Worm (Caenorhabditis elegans): Measurements from ENCODE around the gene M01H9.10.
A peak's percentile ranks its signal among the peaks of the same experiment; 100 is the strongest.

M01H9.10 gene

DNA sequence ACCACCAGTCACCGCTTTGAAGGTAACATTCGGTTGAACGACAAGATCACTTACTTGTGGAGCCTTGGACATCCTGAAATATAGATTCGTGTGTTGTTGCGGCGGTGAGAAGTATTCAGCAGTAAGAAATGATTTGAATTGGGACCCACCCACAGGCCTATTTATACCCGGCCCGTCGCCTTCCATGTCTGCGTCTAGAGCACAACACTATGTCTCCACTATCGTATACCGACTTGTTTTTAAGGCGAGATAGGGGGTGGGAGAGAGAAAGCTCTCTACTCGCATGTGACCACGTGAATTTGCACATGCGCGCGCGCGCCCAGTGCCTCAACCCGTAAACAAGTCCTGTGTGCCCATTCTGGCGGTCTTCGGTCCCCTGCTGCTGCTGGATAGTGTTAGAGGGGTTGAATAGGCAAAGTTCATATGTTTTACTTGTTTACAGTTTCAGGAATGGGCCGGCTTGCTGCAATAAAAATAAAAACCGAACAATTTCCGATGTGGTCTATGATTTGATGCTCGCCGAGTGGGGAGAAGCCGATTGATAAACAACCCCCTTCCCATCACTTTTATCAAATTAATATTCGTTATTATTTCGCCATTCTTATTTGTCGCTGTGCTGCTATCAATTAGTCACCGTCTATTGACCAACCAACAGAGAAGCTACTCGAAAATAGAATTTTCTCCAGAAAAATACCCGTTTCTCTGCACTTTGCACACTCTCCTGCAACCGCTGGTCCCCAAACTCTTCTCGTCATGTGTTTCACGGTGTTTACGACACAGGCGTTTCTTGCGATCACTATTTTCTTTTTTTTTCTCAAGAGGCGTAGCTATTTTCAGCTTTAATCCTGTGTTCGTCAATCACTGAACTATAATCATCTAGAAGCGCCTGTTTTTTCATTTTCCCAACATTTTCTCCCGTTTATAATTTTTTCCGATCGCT lies 9.9 kb downstream of the M01H9.10 start (continued):
- TF ChIP-seq dsc-1 (tag; optimal IDR thresholded peaks at IDR 0.05) (no peak), rnt-1 (tag; optimal IDR thresholded peaks at IDR 0.05) (peak; percentile 61)

DNA sequence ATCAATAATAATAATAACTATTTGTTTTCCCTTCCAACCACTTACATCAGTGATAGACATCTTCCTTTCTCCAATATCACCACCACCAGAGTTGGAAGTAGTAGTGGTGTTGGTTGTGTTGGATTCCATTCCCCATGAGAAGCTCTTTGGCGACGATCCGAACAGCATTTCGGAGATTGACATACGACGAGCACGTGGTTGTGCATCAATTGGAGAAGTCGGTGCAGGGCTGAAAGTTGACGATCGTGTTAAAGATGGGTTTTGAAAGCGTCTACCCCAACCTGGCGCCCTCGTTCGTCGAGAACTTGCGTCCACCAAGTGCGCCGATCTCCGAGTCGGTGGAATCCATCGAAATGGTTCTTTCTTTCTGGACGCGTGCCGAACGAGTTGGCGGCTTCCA lies 10.9 kb downstream of the M01H9.10 start:
- TF ChIP-seq efl-1 (optimal IDR thresholded peaks at IDR 0.05), result no peak
- TF ChIP-seq efl-1 (GFP tag; optimal IDR thresholded peaks at IDR 0.05 in 1 of 2), result peak in 1 of 2 experiments; percentile 86
- TF ChIP-seq C16A3.4 (tag; optimal IDR thresholded peaks at IDR 0.05), result no peak

DNA sequence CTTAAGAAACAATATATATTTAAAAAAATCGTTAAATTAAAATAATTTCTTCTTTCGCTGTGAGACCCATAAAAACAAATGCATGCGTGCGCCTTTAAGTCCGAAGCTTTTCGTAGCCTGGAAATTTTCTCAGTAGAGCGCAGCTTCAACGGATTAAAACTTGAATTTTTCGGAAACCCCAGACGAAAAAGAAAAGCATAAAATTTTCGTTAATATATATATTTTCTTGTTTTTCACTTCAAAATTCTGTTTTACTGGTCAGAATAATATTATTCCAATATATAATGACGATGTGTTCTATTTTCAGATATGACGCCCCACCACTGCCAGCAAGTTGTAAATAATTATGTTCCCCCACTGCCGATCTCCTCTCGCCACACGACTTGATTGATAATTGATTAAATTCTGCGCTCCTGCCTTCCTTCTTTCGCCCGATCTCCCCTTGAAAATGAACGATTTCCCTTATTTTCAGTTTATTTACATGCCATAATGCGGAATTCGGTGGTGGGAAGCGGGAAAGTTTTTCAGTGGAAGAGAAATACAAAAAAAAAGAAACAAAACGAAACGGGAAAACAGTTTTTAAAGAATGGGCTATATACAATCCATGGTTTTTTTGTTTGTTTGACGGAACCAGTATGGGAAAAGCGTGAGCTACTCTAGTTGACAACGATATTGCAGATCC lies 11.7 kb downstream of the M01H9.10 start:
- TF ChIP-seq fkh-4 (tag; optimal IDR thresholded peaks at IDR 0.05; ENCODE audit: borderline replicate concordance) (no peak), mep-1 (tag; optimal IDR thresholded peaks at IDR 0.05) (no peak), fkh-10 (GFP tag; optimal IDR thresholded peaks at IDR 0.05) (no peak), grh-1 (GFP tag; IDR thresholded peaks at IDR 0.05) (no peak), ceh-63 (GFP tag; optimal IDR thresholded peaks at IDR 0.05) (no peak), pqm-1 (tag; optimal IDR thresholded peaks at IDR 0.05) (no peak), sptf-1 (tag; optimal IDR thresholded peaks at IDR 0.05) (no peak), elt-2 (tag; optimal IDR thresholded peaks at IDR 0.05) (peak; percentile 30), egl-27 (tag; optimal IDR thresholded peaks at IDR 0.05) (no peak), skn-1 (tag; optimal IDR thresholded peaks at IDR 0.05) (no peak), dpl-1 (GFP tag; optimal IDR thresholded peaks at IDR 0.05) (no peak), nhr-237 (tag; optimal IDR thresholded peaks at IDR 0.05) (no peak), rnt-1 (tag; optimal IDR thresholded peaks at IDR 0.05) (no peak), C34B4.2 (tag; optimal IDR thresholded peaks at IDR 0.05) (no peak), sox-4 (tag; optimal IDR thresholded peaks at IDR 0.05) (no peak), dsc-1 (tag; optimal IDR thresholded peaks at IDR 0.05) (no peak), vab-15 (tag; optimal IDR thresholded peaks at IDR 0.05) (no peak), efl-3 (GFP tag; optimal IDR thresholded peaks at IDR 0.05) (no peak), ceh-82 (tag; optimal IDR thresholded peaks at IDR 0.05) (no peak), isw-1 (GFP tag; IDR thresholded peaks at IDR 0.05) (no peak), hpl-2 (GFP tag; optimal IDR thresholded peaks at IDR 0.05) (no peak), tlp-1 (tag; optimal IDR thresholded peaks at IDR 0.05) (no peak), unc-86 (tag; optimal IDR thresholded peaks at IDR 0.05) (no peak), snu-23 (GFP tag; optimal IDR thresholded peaks at IDR 0.05) (peak; percentile 46), zag-1 (tag; optimal IDR thresholded peaks at IDR 0.05) (no peak), ces-1 (GFP tag; optimal IDR thresholded peaks at IDR 0.05) (no peak), ets-5 (GFP tag; IDR thresholded peaks at IDR 0.05) (no peak), lin-13 (GFP tag; optimal IDR thresholded peaks at IDR 0.05) (no peak), lsy-2 (tag; optimal IDR thresholded peaks at IDR 0.05) (no peak), hlh-17 (GFP tag; optimal IDR thresholded peaks at IDR 0.05; ENCODE audit: borderline replicate concordance) (no peak), nhr-76 (tag; optimal IDR thresholded peaks at IDR 0.05) (no peak), hlh-4 (tag; optimal IDR thresholded peaks at IDR 0.05) (no peak), blmp-1 (tag; optimal IDR thresholded peaks at IDR 0.05) (no peak), zip-4 (GFP tag; optimal IDR thresholded peaks at IDR 0.05) (no peak), Y116A8C.19 (tag; optimal IDR thresholded peaks at IDR 0.05; ENCODE audit: borderline replicate concordance) (no peak), unc-98 (GFP tag; IDR thresholded peaks at IDR 0.05) (no peak), irx-1 (tag; optimal IDR thresholded peaks at IDR 0.05) (no peak), ceh-88 (GFP tag; IDR thresholded peaks at IDR 0.05) (0 out of 2 replicates have a peak, but pooled peaks have one; percentile 51), mab-9 (GFP tag; IDR thresholded peaks at IDR 0.05) (no peak), nhr-11 (tag; optimal IDR thresholded peaks at IDR 0.05) (no peak), xbp-1 (tag; optimal IDR thresholded peaks at IDR 0.05) (no peak), ztf-4 (tag; optimal IDR thresholded peaks at IDR 0.05) (peak; percentile 39), lin-39 (tag; optimal IDR thresholded peaks at IDR 0.05) (no peak), unc-130 (tag; optimal IDR thresholded peaks at IDR 0.05) (no peak)
